Fruit fly (Drosophila melanogaster) whole organism, pupa: ENCODE results near the gene fw.

Experiments used
- CG10348 ChIP-seq: fragments of 200-800 bp; sonication (Bioruptor generic); IDR thresholded peaks from 2 replicates; pipeline ENCODE4 v1.3.6; 2022; ENCODE audit warnings: missing biosample characterization, missing genetic modification characterization
- CG13204 ChIP-seq: fragments of 200-800 bp; sonication (Bioruptor generic); optimal IDR thresholded peaks from 2 replicates; lab custom pipeline; 2018; ENCODE audit warnings: missing biosample characterization, mild to moderate bottlenecking, missing genetic modification characterization, moderate library complexity
- CG14655 ChIP-seq: fragments of 200-800 bp; sonication (Bioruptor generic); optimal IDR thresholded peaks from 3 replicates; lab custom pipeline; 2017; ENCODE audit warnings: mild to moderate bottlenecking, missing biosample characterization, missing genetic modification reagents, missing genetic modification characterization
- CG15710 ChIP-seq: fragments of 200-800 bp; sonication (Bioruptor generic); optimal IDR thresholded peaks from 2 replicates; lab custom pipeline; 2018; ENCODE audit warnings: missing biosample characterization, mild to moderate bottlenecking, missing genetic modification characterization, moderate library complexity
- CG17806 ChIP-seq: fragments of 200-800 bp; sonication (Bioruptor generic); optimal IDR thresholded peaks from 2 replicates; lab custom pipeline; 2018; ENCODE audit warnings: missing biosample characterization, mild to moderate bottlenecking, missing genetic modification characterization, moderate library complexity
- CG32121 ChIP-seq: fragments of 200-800 bp; sonication (Bioruptor generic); IDR thresholded peaks from 2 replicates; pipeline ENCODE4 v1.3.6; 2022; ENCODE audit warnings: missing biosample characterization, missing genetic modification characterization
- CG4496 ChIP-seq: fragments of 200-800 bp; sonication (Bioruptor generic); IDR thresholded peaks from 3 replicates; pipeline ENCODE4 v1.3.6; 2022; ENCODE audit warnings: missing biosample characterization, missing genetic modification characterization
- CG9948 ChIP-seq: fragments of 200-800 bp; sonication (Bioruptor generic); optimal IDR thresholded peaks from 2 replicates; lab custom pipeline; 2018; ENCODE audit warnings: missing biosample characterization, mild to moderate bottlenecking, missing genetic modification characterization, moderate library complexity
- EcR ChIP-seq: fragments of 200-800 bp; sonication (Bioruptor generic); optimal IDR thresholded peaks from 3 replicates; lab custom pipeline; 2019; ENCODE audit warnings: missing biosample characterization, missing genetic modification characterization, mild to moderate bottlenecking, moderate library complexity, missing genetic modification reagents
- Pif1B ChIP-seq: fragments of 200-800 bp; sonication (Bioruptor generic); optimal IDR thresholded peaks from 3 replicates; lab custom pipeline; 2016; ENCODE audit warnings: missing biosample characterization, missing genetic modification characterization
- Snoo ChIP-seq: fragments of 200-800 bp; sonication (Bioruptor generic); optimal IDR thresholded peaks from 3 replicates; lab custom pipeline; 2017; ENCODE audit warnings: missing biosample characterization, mild to moderate bottlenecking, missing genetic modification characterization, inconsistent platforms
- fd96Ca ChIP-seq: fragments of 200-800 bp; sonication (Bioruptor generic); IDR thresholded peaks from 3 replicates; pipeline ENCODE4 v1.3.6; 2022; ENCODE audit warnings: missing biosample characterization, missing genetic modification characterization
- gl ChIP-seq: fragments of 200-800 bp; sonication (Bioruptor generic); optimal IDR thresholded peaks from 2 replicates; lab custom pipeline; 2018; ENCODE audit warnings: missing biosample characterization, mild to moderate bottlenecking, missing genetic modification characterization
- rn ChIP-seq: fragments of 200-800 bp; sonication (Bioruptor generic); IDR thresholded peaks from 2 replicates; pipeline ENCODE4 v1.3.6; 2022; ENCODE audit warnings: missing biosample characterization, missing genetic modification characterization

DNA sequence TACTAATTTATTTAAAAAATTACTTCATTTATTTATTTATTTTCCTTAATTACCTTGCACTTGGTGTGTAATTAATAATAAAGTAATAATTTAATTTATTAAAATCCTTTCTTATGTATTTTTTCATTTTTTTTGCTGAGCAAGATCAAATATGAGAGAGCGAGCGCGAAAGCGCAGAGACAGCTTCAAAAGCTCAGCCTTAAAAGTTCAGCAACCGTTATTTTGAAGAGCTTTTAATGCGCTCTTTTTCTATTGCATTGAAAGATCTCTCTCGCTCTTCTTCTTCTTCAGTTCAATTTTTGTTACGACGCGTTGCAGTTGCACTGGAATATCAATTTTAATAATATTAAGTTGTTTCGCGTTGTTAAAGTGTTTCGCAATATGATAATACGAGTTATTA is 39.7 kb upstream of the fw start, which contains the start of gene Ten-a:
- TF ChIP-seq fd96Ca (GFP tag; lab: Robert Waterston, UW) (no peak), EcR (GFP tag; lab: Kevin White, UChicago) (no peak), CG9948 (no peak), CG17806 (no peak), Snoo (no peak), CG32121 (GFP tag; lab: Robert Waterston, UW) (no peak), CG10348 (no peak), CG13204 (no peak), CG14655 (no peak), Pif1B (GFP tag; lab: Kevin White, UChicago) (no peak), CG4496 (GFP tag; lab: Robert Waterston, UW) (no peak), CG15710 (tag; lab: Kevin White, UChicago) (no peak), rn (GFP tag; lab: Robert Waterston, UW) (no peak), gl (tag; lab: Kevin White, UChicago) (no peak)
